Worm (Caenorhabditis elegans) whole organism, L4 larva: ENCODE results near the gene math-3.

Experiments used
- F10B5.3 ChIP-seq: sonication (generic microtip); optimal IDR thresholded peaks from 2 replicates; lab custom pipeline; 2016; ENCODE audit warnings: mild to moderate bottlenecking, missing genetic modification characterization, missing compliant biosample characterization
- Y105C5A.15 ChIP-seq: fragments of 200-800 bp; sonication (Bioruptor generic); IDR thresholded peaks from 2 replicates; pipeline ENCODE4 v1.3.6; 2022; ENCODE audit warnings: missing genetic modification characterization, missing compliant biosample characterization
- ceh-82 ChIP-seq: sonication (generic microtip); optimal IDR thresholded peaks from 2 replicates; lab custom pipeline; 2017; ENCODE audit warnings: missing biosample characterization, missing genetic modification characterization
- madf-9 ChIP-seq: fragments of 200-800 bp; sonication (Bioruptor generic); conservative IDR thresholded peaks from 2 replicates; pipeline ENCODE4 v1.3.6; 2022; ENCODE audit warnings: missing genetic modification reagents, missing genetic modification characterization, missing compliant biosample characterization
- mxl-3 ChIP-seq: fragments of 200-800 bp; sonication (Bioruptor generic); optimal IDR thresholded peaks from 2 replicates; lab custom pipeline; 2018; ENCODE audit warnings: mild to moderate bottlenecking, missing genetic modification characterization, missing compliant biosample characterization
- nhr-77 ChIP-seq: fragments of 150-350 bp; optimal IDR thresholded peaks from 2 replicates; lab custom pipeline; 2014; ENCODE audit warnings: missing biosample characterization, missing genetic modification characterization

DNA sequence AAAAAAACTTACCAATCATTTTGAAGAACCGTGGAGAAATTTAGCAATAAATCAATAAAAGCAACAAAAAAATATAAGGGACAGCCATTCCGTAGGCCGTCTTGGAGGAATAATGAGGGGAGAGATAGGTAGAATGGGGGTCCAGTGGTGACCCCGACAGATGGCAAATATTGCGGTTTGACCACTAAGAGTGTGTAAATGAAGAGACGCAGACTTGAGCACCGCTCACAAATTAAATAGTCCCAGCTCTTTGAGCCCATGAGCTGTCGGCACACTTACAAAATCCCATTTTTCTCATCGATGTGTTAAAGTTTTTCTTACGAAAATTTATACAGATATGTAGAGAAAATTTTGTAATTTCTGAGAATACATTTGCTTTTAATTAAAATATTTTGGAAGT is 48.9 kb downstream of the math-3 start, which contains the start of gene fbxa-3:
- TF ChIP-seq ceh-82 (tag; lab: Kevin White, UChicago), result no peak
- no peak for TF ChIP-seq mxl-3
- no peak for TF ChIP-seq madf-9 (GFP tag; lab: Robert Waterston, UW)
- TF ChIP-seq nhr-77 (tag; lab: Kevin White, UChicago), result no peak
- no peak for TF ChIP-seq Y105C5A.15 (GFP tag; lab: Robert Waterston, UW)
- TF ChIP-seq F10B5.3, result no peak
